Fruit fly (Drosophila melanogaster): ENCODE results near the gene Alp13.

- TF ChIP-seq Sin3A (optimal IDR thresholded peaks at IDR 0.05) (no peak), psq (optimal IDR thresholded peaks at IDR 0.05) (no peak)
Measured at dm6 chr3R:10084914-10085313, 9.7 kb upstream of the Alp13 start.

Measured in Kc167 (cell line).